Fruit fly (Drosophila melanogaster) whole organism, embryonic: ENCODE measurements around the gene scu.

Experiments used
- Atf6 ChIP-seq: fragments of 200-800 bp; sonication (Bioruptor generic); IDR thresholded peaks from 2 replicates; pipeline ENCODE4 v1.3.6; 2022; ENCODE audit warnings: missing biosample characterization, missing genetic modification characterization
- CG10366 ChIP-seq: fragments of 200-800 bp; sonication (Bioruptor generic); IDR thresholded peaks from 2 replicates; pipeline ENCODE4 v1.3.6; 2022; ENCODE audit warnings: missing biosample characterization, missing genetic modification characterization
- CG10462 ChIP-seq: fragments of 200-800 bp; sonication (Bioruptor generic); optimal IDR thresholded peaks from 2 replicates; lab custom pipeline; 2016; ENCODE audit warnings: missing biosample characterization, missing genetic modification characterization
- CG11398 ChIP-seq: fragments of 200-800 bp; sonication (Bioruptor generic); optimal IDR thresholded peaks from 2 replicates; lab custom pipeline; 2016; ENCODE audit warnings: missing biosample characterization, missing genetic modification characterization
- CG11695 ChIP-seq: fragments of 200-800 bp; sonication (Bioruptor generic); IDR thresholded peaks from 3 replicates; pipeline ENCODE4 v1.3.6; 2022; ENCODE audit warnings: missing biosample characterization, missing genetic modification characterization
- CG12104 ChIP-seq: fragments of 200-800 bp; sonication (Bioruptor generic); optimal IDR thresholded peaks from 3 replicates; lab custom pipeline; 2016; ENCODE audit warnings: missing biosample characterization, missing genetic modification characterization
- CG12659 ChIP-seq: fragments of 200-800 bp; sonication (Bioruptor generic); optimal IDR thresholded peaks from 3 replicates; lab custom pipeline; 2017; ENCODE audit warnings: mild to moderate bottlenecking, missing biosample characterization, missing genetic modification reagents, missing genetic modification characterization
- CG12942 ChIP-seq: fragments of 200-800 bp; sonication (Bioruptor generic); optimal IDR thresholded peaks from 3 replicates; lab custom pipeline; 2016; ENCODE audit warnings: missing biosample characterization, missing genetic modification characterization
- CG14667 ChIP-seq: fragments of 200-800 bp; sonication (Bioruptor generic); IDR thresholded peaks from 2 replicates; pipeline ENCODE4 v1.3.6; 2022; ENCODE audit warnings: missing biosample characterization, missing genetic modification characterization
- CG15601 ChIP-seq: fragments of 200-800 bp; sonication (Bioruptor generic); optimal IDR thresholded peaks from 3 replicates; lab custom pipeline; 2019; ENCODE audit warnings: missing biosample characterization, mild to moderate bottlenecking, missing genetic modification characterization, moderate library complexity
- CG16779 ChIP-seq: fragments of 200-800 bp; sonication (Bioruptor generic); IDR thresholded peaks from 2 replicates; pipeline ENCODE4 v1.3.6; 2022; ENCODE audit warnings: missing biosample characterization, missing genetic modification characterization
- CG17359 ChIP-seq: fragments of 200-800 bp; sonication (Bioruptor generic); optimal IDR thresholded peaks from 3 replicates; lab custom pipeline; 2018; ENCODE audit warnings: missing biosample characterization, mild to moderate bottlenecking, missing genetic modification characterization, moderate library complexity
- CG2120 ChIP-seq: fragments of 200-800 bp; sonication (Bioruptor generic); optimal IDR thresholded peaks from 3 replicates; lab custom pipeline; 2016; ENCODE audit warnings: missing biosample characterization, missing genetic modification characterization
- CG2889 ChIP-seq: fragments of 200-800 bp; sonication (Bioruptor generic); IDR thresholded peaks from 3 replicates; pipeline ENCODE4 v1.3.6; 2022; ENCODE audit warnings: missing biosample characterization, missing genetic modification characterization
- CG30403 ChIP-seq: fragments of 200-800 bp; sonication (Bioruptor generic); optimal IDR thresholded peaks from 3 replicates; lab custom pipeline; 2016; ENCODE audit warnings: missing biosample characterization, missing genetic modification characterization
- CG4404 ChIP-seq: fragments of 200-800 bp; sonication (Bioruptor generic); IDR thresholded peaks from 2 replicates; pipeline ENCODE4 v1.3.6; 2022; ENCODE audit warnings: missing biosample characterization, missing genetic modification characterization
- CG4730 ChIP-seq: fragments of 200-800 bp; sonication (Bioruptor generic); IDR thresholded peaks from 2 replicates; pipeline ENCODE4 v1.3.6; 2022; ENCODE audit warnings: missing biosample characterization, missing genetic modification characterization
- CG6175 ChIP-seq: fragments of 200-800 bp; sonication (Bioruptor generic); IDR thresholded peaks from 3 replicates; pipeline ENCODE4 v1.3.6; 2022; ENCODE audit warnings: missing biosample characterization, missing genetic modification characterization
- CG6654 ChIP-seq: fragments of 200-800 bp; sonication (Bioruptor generic); optimal IDR thresholded peaks from 2 replicates; lab custom pipeline; 2017; ENCODE audit warnings: missing biosample characterization, mild to moderate bottlenecking, missing genetic modification characterization
- CG7271 ChIP-seq: fragments of 200-800 bp; sonication (Bioruptor generic); optimal IDR thresholded peaks from 2 replicates; lab custom pipeline; 2018; ENCODE audit warnings: missing biosample characterization, mild to moderate bottlenecking, missing genetic modification characterization, moderate library complexity
- CG7372 ChIP-seq: fragments of 200-800 bp; sonication (Bioruptor generic); IDR thresholded peaks from 2 replicates; pipeline ENCODE4 v1.3.6; 2022; ENCODE audit warnings: missing biosample characterization, missing genetic modification characterization
- CG7928 ChIP-seq: fragments of 200-800 bp; sonication (Bioruptor generic); optimal IDR thresholded peaks from 2 replicates; lab custom pipeline; 2017; ENCODE audit warnings: missing biosample characterization, mild to moderate bottlenecking, missing genetic modification characterization
- CG8281 ChIP-seq: fragments of 200-800 bp; sonication (Bioruptor generic); optimal IDR thresholded peaks from 2 replicates; lab custom pipeline; 2018; ENCODE audit warnings: missing biosample characterization, mild to moderate bottlenecking, missing genetic modification characterization, moderate library complexity
- CG9437 ChIP-seq: fragments of 200-800 bp; sonication (Bioruptor generic); optimal IDR thresholded peaks from 2 replicates; lab custom pipeline; 2018; ENCODE audit warnings: missing biosample characterization, mild to moderate bottlenecking, missing genetic modification characterization
- CG9609 ChIP-seq: fragments of 200-800 bp; sonication (Bioruptor generic); optimal IDR thresholded peaks from 3 replicates; lab custom pipeline; 2016; ENCODE audit warnings: missing biosample characterization, missing genetic modification characterization
- D19A ChIP-seq: fragments of 200-800 bp; optimal IDR thresholded peaks from 3 replicates; lab custom pipeline; 2019; ENCODE audit warnings: missing biosample characterization, mild to moderate bottlenecking, missing genetic modification characterization, moderate library complexity
- Dad ChIP-seq: fragments of 200-800 bp; sonication (Bioruptor generic); optimal IDR thresholded peaks from 3 replicates; lab custom pipeline; 2016; ENCODE audit warnings: missing biosample characterization, missing genetic modification characterization
- Hey ChIP-seq: fragments of 200-800 bp; sonication (Bioruptor generic); optimal IDR thresholded peaks from 3 replicates; lab custom pipeline; 2018; ENCODE audit warnings: missing biosample characterization, mild to moderate bottlenecking, missing genetic modification characterization
- Hr51 ChIP-seq, 2 experiments: fragments of 200-800 bp; sonication (Bioruptor generic); optimal IDR thresholded peaks; 2 replicates in 1 of 2; 3 replicates in 1 of 2; lab custom pipeline; 2016 to 2018; ENCODE audit warnings: missing biosample characterization in 2 of 2, missing genetic modification characterization in 2 of 2, mild to moderate bottlenecking in 1 of 2, moderate library complexity in 1 of 2
- Kr ChIP-seq: fragments of 200-800 bp; sonication (Bioruptor generic); optimal IDR thresholded peaks from 2 replicates; lab custom pipeline; 2017; ENCODE audit warnings: missing biosample characterization, mild to moderate bottlenecking, missing genetic modification characterization
- Rx ChIP-seq: fragments of 200-800 bp; sonication (Bioruptor generic); IDR thresholded peaks from 2 replicates; pipeline ENCODE4 v1.3.6; 2022; ENCODE audit warnings: missing biosample characterization, missing genetic modification characterization
- Stat92E ChIP-seq, 3 experiments: fragments of >200 bp in 2 of 3; fragments of 200-800 bp in 1 of 3; sonication (Bioruptor generic) in 1 of 3; optimal IDR thresholded peaks; 2 replicates each; lab custom pipeline; 2017 to 2019; ENCODE audit warnings: missing biosample characterization in 3 of 3, missing genetic modification characterization in 3 of 3, mild to moderate bottlenecking in 1 of 3, moderate library complexity in 1 of 3
- btn ChIP-seq: fragments of 200-800 bp; sonication (Bioruptor generic); optimal IDR thresholded peaks from 2 replicates; lab custom pipeline; 2016; ENCODE audit warnings: missing biosample characterization, missing genetic modification characterization
- cg ChIP-seq: fragments of 200-800 bp; sonication (Bioruptor generic); optimal IDR thresholded peaks from 3 replicates; lab custom pipeline; 2019; ENCODE audit warnings: missing biosample characterization, mild to moderate bottlenecking, missing genetic modification characterization, moderate library complexity
- ci ChIP-seq: fragments of 200-800 bp; sonication (Bioruptor generic); IDR thresholded peaks from 3 replicates; pipeline ENCODE4 v1.3.6; 2022; ENCODE audit warnings: missing biosample characterization, missing genetic modification characterization
- crol ChIP-seq: fragments of 200-800 bp; sonication (Bioruptor generic); IDR thresholded peaks from 2 replicates; pipeline ENCODE4 v1.3.6; 2022; ENCODE audit warnings: missing biosample characterization, missing genetic modification characterization
- disco-r ChIP-seq: fragments of 200-800 bp; sonication (Bioruptor generic); optimal IDR thresholded peaks from 2 replicates; lab custom pipeline; 2016; ENCODE audit warnings: missing biosample characterization, missing genetic modification characterization
- fd96Cb ChIP-seq: fragments of 200-800 bp; sonication (Bioruptor generic); optimal IDR thresholded peaks from 2 replicates; lab custom pipeline; 2018; ENCODE audit warnings: missing biosample characterization, mild to moderate bottlenecking, missing genetic modification characterization, moderate library complexity
- gt ChIP-seq: fragments of 200-800 bp; sonication (Bioruptor generic); IDR thresholded peaks from 2 replicates; pipeline ENCODE4 v1.3.6; 2022; ENCODE audit warnings: missing biosample characterization, missing genetic modification characterization
- hth ChIP-seq: fragments of >200 bp; optimal IDR thresholded peaks from 2 replicates; lab custom pipeline; 2017; ENCODE audit warnings: inconsistent platforms
- jumu ChIP-seq: fragments of 200-800 bp; sonication (Bioruptor generic); optimal IDR thresholded peaks from 3 replicates; lab custom pipeline; 2016; ENCODE audit warnings: missing biosample characterization, missing genetic modification characterization
- lilli ChIP-seq: fragments of 200-800 bp; sonication (Bioruptor generic); optimal IDR thresholded peaks from 3 replicates; lab custom pipeline; 2016; ENCODE audit warnings: missing biosample characterization, missing genetic modification characterization
- mam ChIP-seq: fragments of 200-800 bp; sonication (Bioruptor generic); optimal IDR thresholded peaks from 3 replicates; lab custom pipeline; 2016; ENCODE audit warnings: missing biosample characterization, missing genetic modification characterization
- mirr ChIP-seq: fragments of 200-800 bp; sonication (Bioruptor generic); optimal IDR thresholded peaks from 3 replicates; lab custom pipeline; 2018; ENCODE audit warnings: missing biosample characterization, mild to moderate bottlenecking, missing genetic modification characterization
- onecut ChIP-seq: fragments of 200-800 bp; sonication (Bioruptor generic); IDR thresholded peaks from 2 replicates; pipeline ENCODE4 v1.3.6; 2022; ENCODE audit warnings: missing biosample characterization, missing genetic modification characterization
- sens-2 ChIP-seq: fragments of 200-800 bp; sonication (Bioruptor generic); IDR thresholded peaks from 2 replicates; pipeline ENCODE4 v1.3.6; 2022; ENCODE audit warnings: missing biosample characterization, missing genetic modification characterization
- shn ChIP-seq: fragments of 200-800 bp; sonication (Bioruptor generic); optimal IDR thresholded peaks from 3 replicates; lab custom pipeline; 2016; ENCODE audit warnings: missing biosample characterization, missing genetic modification characterization
- sug ChIP-seq: fragments of 200-800 bp; optimal IDR thresholded peaks from 2 replicates; lab custom pipeline; 2019; ENCODE audit warnings: missing biosample characterization, mild to moderate bottlenecking, missing genetic modification characterization, moderate library complexity
- tgo ChIP-seq: fragments of 200-800 bp; sonication (Bioruptor generic); IDR thresholded peaks from 3 replicates; pipeline ENCODE4 v1.3.6; 2022; ENCODE audit warnings: missing biosample characterization, missing genetic modification characterization
- twi ChIP-seq: fragments of 200-800 bp; optimal IDR thresholded peaks from 2 replicates; lab custom pipeline; 2019; ENCODE audit warnings: missing biosample characterization, mild to moderate bottlenecking, missing genetic modification characterization, moderate library complexity
- zen ChIP-seq: fragments of 200-800 bp; sonication (Bioruptor generic); optimal IDR thresholded peaks from 3 replicates; lab custom pipeline; 2018; ENCODE audit warnings: missing biosample characterization, mild to moderate bottlenecking, missing genetic modification characterization, moderate library complexity
- zen2 ChIP-seq: fragments of 200-800 bp; sonication (Bioruptor generic); IDR thresholded peaks from 3 replicates; pipeline ENCODE4 v1.3.6; 2022; ENCODE audit warnings: missing biosample characterization, missing genetic modification characterization; ENCODE audit not compliant: partially characterized antibody

scu gene

DNA sequence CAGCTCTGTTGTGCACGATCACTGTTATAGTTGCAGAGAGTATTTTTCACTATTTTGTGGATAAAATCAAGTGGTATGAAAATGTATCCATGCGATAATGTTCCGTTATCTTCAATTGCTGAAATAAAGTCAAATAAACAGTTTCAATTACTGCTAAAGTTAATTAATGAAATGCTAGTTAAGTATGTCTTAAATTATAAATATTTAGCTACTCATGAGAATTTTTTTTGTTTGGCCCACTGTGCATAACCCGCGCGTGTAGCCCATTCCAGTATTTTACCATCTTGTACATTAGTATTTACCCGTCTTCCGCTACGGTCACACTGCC is 5.6 kb upstream of the scu start, which contains the start of gene Ada3 (continued):
- peak; percentile 37 for TF ChIP-seq Hey (tag; lab: Kevin White, UChicago)
- peak; percentile 64; the same call in 1 of the 2 replicates for TF ChIP-seq Atf6 (GFP tag; lab: Robert Waterston, UW)
- peak; percentile 66 for TF ChIP-seq CG12942
- TF ChIP-seq btn (GFP tag; lab: Kevin White, UChicago), result no peak
- TF ChIP-seq CG2889, result peak; percentile 43; the same call in 1 of the 3 replicates
- no peak for TF ChIP-seq crol (GFP tag; lab: Robert Waterston, UW)
- peak; percentile 56; the same call in 1 of the 2 replicates for TF ChIP-seq CG7372
- TF ChIP-seq mam, result peak; percentile 83
- peak; percentile 23; the same call in 1 of the 2 replicates for TF ChIP-seq CG16779 (GFP tag; lab: Robert Waterston, UW)
- TF ChIP-seq CG10462, result peak; percentile 51
- no peak for TF ChIP-seq gt (GFP tag; lab: Robert Waterston, UW)
- peak; percentile 51 for TF ChIP-seq CG9437 (GFP tag; lab: Kevin White, UChicago)
- peak; percentile 37; the same call in 1 of the 2 replicates for TF ChIP-seq onecut (GFP tag; lab: Robert Waterston, UW)
- TF ChIP-seq CG10366 (GFP tag; lab: Robert Waterston, UW), result peak; percentile 20; the same call in 1 of the 2 replicates
- peak; percentile 72 to 77 for TF ChIP-seq Hr51 (GFP tag; optimal IDR thresholded peaks at IDR 0.05; lab: Kevin White, UChicago)
- TF ChIP-seq sug (tag; lab: Kevin White, UChicago), result peak; percentile 78
- peak; percentile 69 for TF ChIP-seq tgo (GFP tag; lab: Robert Waterston, UW)
- TF ChIP-seq shn (GFP tag; lab: Kevin White, UChicago), result peak; percentile 70
- peak; percentile 27 for TF ChIP-seq disco-r (GFP tag; lab: Kevin White, UChicago)
- TF ChIP-seq CG17359 (tag; lab: Kevin White, UChicago), result peak; percentile 70
- TF ChIP-seq jumu (GFP tag; lab: Kevin White, UChicago), result peak; percentile 79
- peak; percentile 54; the same call in 1 of the 3 replicates for TF ChIP-seq CG11695
- no peak for TF ChIP-seq sens-2
- peak; percentile 41 for TF ChIP-seq CG11398 (GFP tag; lab: Kevin White, UChicago)
- peak; percentile 21 for TF ChIP-seq CG7928 (GFP tag; lab: Kevin White, UChicago)
- no peak for TF ChIP-seq zen2 (GFP tag; lab: Robert Waterston, UW)
- TF ChIP-seq CG12104 (GFP tag; lab: Kevin White, UChicago), result peak; percentile 60
- no peak for TF ChIP-seq Stat92E (GFP tag; optimal IDR thresholded peaks at IDR 0.05; lab: Kevin White, UChicago)
- no peak for TF ChIP-seq hth (lab: Kevin White, UChicago)
- peak; percentile 87 for TF ChIP-seq CG30403 (GFP tag; lab: Kevin White, UChicago)
- no peak for TF ChIP-seq CG6654 (GFP tag; lab: Kevin White, UChicago)
- peak; percentile 58; the same call in 1 of the 2 replicates for TF ChIP-seq CG4730
- TF ChIP-seq lilli, result peak; percentile 87
- TF ChIP-seq CG9609, result peak; percentile 74
- no peak for TF ChIP-seq Kr
- peak; percentile 53 for TF ChIP-seq Dad (GFP tag; lab: Kevin White, UChicago)
- peak; percentile 68 for TF ChIP-seq fd96Cb (tag; lab: Kevin White, UChicago)
- peak; percentile 6 for TF ChIP-seq CG8281 (tag; lab: Kevin White, UChicago)
- peak; percentile 74; the same call in 2 of the 3 replicates for TF ChIP-seq ci (GFP tag; lab: Robert Waterston, UW)
- peak; percentile 38 for TF ChIP-seq D19A (tag; lab: Kevin White, UChicago)
- TF ChIP-seq CG4404 (GFP tag; lab: Robert Waterston, UW), result peak; percentile 62
- peak; percentile 90 for TF ChIP-seq CG2120
- TF ChIP-seq CG12659, result peak; percentile 88
- no peak for TF ChIP-seq cg (GFP tag; lab: Kevin White, UChicago)
- TF ChIP-seq CG15601 (tag; lab: Kevin White, UChicago), result peak; percentile 62
- peak; percentile 54 for TF ChIP-seq CG14667 (GFP tag; lab: Robert Waterston, UW)
- TF ChIP-seq Rx (GFP tag; lab: Robert Waterston, UW), result no peak
- TF ChIP-seq twi (tag; lab: Kevin White, UChicago), result peak; percentile 57
- TF ChIP-seq CG7271 (tag; lab: Kevin White, UChicago), result no peak
- TF ChIP-seq zen (tag; lab: Kevin White, UChicago), result peak; percentile 58
- peak; percentile 13 for TF ChIP-seq mirr (GFP tag; lab: Kevin White, UChicago)
- 0 out of 3 replicates have a peak, but pooled peaks have one; percentile 31 for TF ChIP-seq CG6175
